Worm (Caenorhabditis elegans) whole organism, L2 larva: ENCODE measurements around the gene fbxa-115.

ENCODE experiments used
- ama-1 ChIP-seq: fragments of 150-350 bp; optimal IDR thresholded peaks from 2 replicates; lab custom pipeline; 2018; ENCODE audit warnings: inconsistent platforms
- mbf-1 ChIP-seq: sonication (generic microtip); optimal IDR thresholded peaks from 2 replicates; lab custom pipeline; 2017; ENCODE audit warnings: missing biosample characterization, missing genetic modification characterization
- unc-62 ChIP-seq: fragments of 150-350 bp; optimal IDR thresholded peaks from 2 replicates; lab custom pipeline; 2014; ENCODE audit warnings: missing biosample characterization, missing genetic modification reagents, missing genetic modification characterization

DNA sequence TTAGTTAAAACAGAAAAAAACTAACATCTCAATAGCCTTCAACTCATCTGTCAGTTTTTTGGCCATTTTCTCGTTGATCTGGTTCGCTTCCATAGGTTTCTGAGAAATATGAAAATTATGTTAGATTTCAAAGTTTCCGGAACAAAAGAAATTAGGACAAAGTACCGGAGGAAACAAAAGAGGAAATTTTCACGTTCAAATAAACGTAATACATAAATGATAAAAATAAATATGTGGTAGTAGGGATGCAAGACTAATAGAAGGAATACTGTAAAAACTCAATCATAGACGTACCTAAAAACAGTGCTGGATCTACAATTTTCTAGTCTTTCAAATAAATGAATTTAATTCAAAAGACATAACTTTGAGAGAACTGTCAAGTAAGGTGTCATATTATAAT lies 3.2 kb downstream of the fbxa-115 start, which contains the start of gene fbxa-116:
- TF ChIP-seq unc-62 (no peak), ama-1 (lab: Kevin White, UChicago) (no peak), mbf-1 (tag; lab: Kevin White, UChicago) (no peak)
